Worm (Caenorhabditis elegans): ENCODE data around the gene F46H5.7.
A peak's percentile ranks its signal among the peaks of the same experiment; 100 is the strongest.

The F46H5.7 gene

DNA sequence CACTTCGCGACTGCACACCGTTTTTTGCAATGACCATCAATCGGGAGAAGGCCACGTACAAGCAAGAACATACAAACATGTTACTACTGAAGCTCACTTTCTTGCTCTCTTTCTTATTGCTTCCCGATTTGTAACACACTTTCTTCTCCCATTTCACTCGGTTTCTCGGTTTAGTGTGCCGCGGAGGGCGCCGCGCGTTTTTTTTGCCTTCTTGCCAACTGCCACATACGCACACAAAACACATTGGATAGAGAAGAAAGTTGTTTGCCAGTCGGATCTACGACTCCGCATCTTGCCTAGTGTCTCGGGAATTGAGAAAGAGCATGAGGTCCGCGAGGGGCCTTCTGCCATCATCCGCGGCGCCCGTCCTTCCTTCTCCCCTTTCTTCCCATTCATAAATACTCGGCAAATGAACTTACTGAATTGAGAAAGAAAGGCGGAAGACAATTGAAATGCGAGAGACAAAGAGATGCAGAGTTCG lies 8.0 kb downstream of the F46H5.7 start (continued):
- TF ChIP-seq nhr-6 (tag; optimal IDR thresholded peaks at IDR 0.05), result no peak
- no peak for TF ChIP-seq egl-27 (tag; optimal IDR thresholded peaks at IDR 0.05)
- no peak for TF ChIP-seq alr-1 (tag; optimal IDR thresholded peaks at IDR 0.05)
- TF ChIP-seq unc-39 (tag; optimal IDR thresholded peaks at IDR 0.05), result peak; percentile 94
- no peak for TF ChIP-seq mdl-1 (tag; optimal IDR thresholded peaks at IDR 0.05)
- TF ChIP-seq F13H6.1 (tag; optimal IDR thresholded peaks at IDR 0.05), result peak; percentile 95

- no peak for TF ChIP-seq ZK546.5 (tag; optimal IDR thresholded peaks at IDR 0.05)
- TF ChIP-seq mdl-1 (tag; optimal IDR thresholded peaks at IDR 0.05), result no peak
- TF ChIP-seq nhr-237 (tag; optimal IDR thresholded peaks at IDR 0.05), result no peak
- no peak for TF ChIP-seq ceh-82 (tag; optimal IDR thresholded peaks at IDR 0.05)
- TF ChIP-seq lin-13 (GFP tag; optimal IDR thresholded peaks at IDR 0.05), result no peak
- no peak for TF ChIP-seq ztf-11 (tag; optimal IDR thresholded peaks at IDR 0.05)
- no peak for TF ChIP-seq sma-9 (GFP tag; optimal IDR thresholded peaks at IDR 0.05)
- no peak for TF ChIP-seq sma-9 (tag; optimal IDR thresholded peaks at IDR 0.05)
- TF ChIP-seq fos-1 (tag; optimal IDR thresholded peaks at IDR 0.05), result no peak
- no peak for TF ChIP-seq alr-1 (tag; optimal IDR thresholded peaks at IDR 0.05)
- no peak for TF ChIP-seq R02D3.7 (tag; optimal IDR thresholded peaks at IDR 0.05)
- TF ChIP-seq mab-5 (tag; optimal IDR thresholded peaks at IDR 0.05), result no peak
- TF ChIP-seq ama-1 (optimal IDR thresholded peaks at IDR 0.05), result no peak
- TF ChIP-seq ceh-16 (tag; optimal IDR thresholded peaks at IDR 0.05), result no peak
- TF ChIP-seq zag-1 (tag; optimal IDR thresholded peaks at IDR 0.05), result no peak
Observed at ce11 chrX:7234074-7234453, 8.7 kb downstream of the F46H5.7 start.

DNA sequence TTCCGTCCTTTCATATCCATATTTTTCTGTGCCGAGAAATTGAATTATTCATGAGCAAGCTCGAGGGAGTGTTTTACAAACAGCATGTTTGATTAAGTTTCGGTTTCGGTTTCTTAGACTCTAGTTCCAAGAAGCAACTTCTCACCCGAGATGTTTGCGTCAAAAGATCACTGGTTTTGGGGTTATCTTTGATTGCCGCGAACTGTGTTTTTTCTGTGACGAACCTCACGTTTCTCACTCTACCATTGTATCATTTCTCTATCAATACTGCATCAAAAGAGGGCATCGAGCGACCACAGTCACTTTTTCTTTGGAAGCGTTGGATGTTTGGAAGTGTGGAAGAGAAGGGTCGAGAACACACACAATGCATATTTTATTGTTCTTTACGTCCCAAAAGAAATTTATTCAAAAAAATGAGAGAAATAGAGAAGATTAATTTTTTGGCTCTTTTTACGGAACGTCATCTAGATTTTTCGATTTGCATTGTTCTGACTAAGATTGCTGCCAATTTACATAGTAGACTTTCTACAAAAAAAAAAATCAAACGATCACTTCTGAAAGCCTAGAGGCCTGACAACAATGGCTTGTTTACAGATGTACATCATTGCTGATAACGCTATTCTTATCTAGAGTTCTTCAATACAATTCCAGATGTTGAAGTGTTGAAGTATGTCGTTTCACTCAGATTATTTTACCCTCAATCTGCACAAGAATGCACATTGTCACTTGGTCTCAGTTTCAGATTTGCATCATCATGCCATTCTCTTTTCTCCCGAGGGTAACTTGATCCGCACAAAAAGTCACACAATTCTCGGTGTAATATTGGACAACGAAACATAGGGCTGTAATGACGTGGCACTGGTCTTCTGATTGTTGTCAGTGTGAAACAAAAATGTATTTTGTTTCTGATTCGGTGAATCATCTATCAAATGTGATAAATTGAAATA lies 9.4 kb downstream of the F46H5.7 start:
- peak; percentile 93 for TF ChIP-seq nhr-129 (tag; optimal IDR thresholded peaks at IDR 0.05)
- peak; percentile 52 for TF ChIP-seq sma-9 (GFP tag; optimal IDR thresholded peaks at IDR 0.05)
- no peak for TF ChIP-seq sma-9 (tag; optimal IDR thresholded peaks at IDR 0.05)
- peak; percentile 70 for TF ChIP-seq crh-2 (tag; optimal IDR thresholded peaks at IDR 0.05)
- TF ChIP-seq nhr-21 (tag; optimal IDR thresholded peaks at IDR 0.05), result peak; percentile 6
- peak; percentile 50 for TF ChIP-seq F13H6.1 (tag; optimal IDR thresholded peaks at IDR 0.05)
- TF ChIP-seq lin-13 (GFP tag; optimal IDR thresholded peaks at IDR 0.05), result peak; percentile 15
- no peak for TF ChIP-seq dmd-4 (tag; optimal IDR thresholded peaks at IDR 0.05)
- TF ChIP-seq peb-1 (tag; optimal IDR thresholded peaks at IDR 0.05), result no peak
- TF ChIP-seq fos-1 (tag; optimal IDR thresholded peaks at IDR 0.05), result peak; percentile 32
- peak; percentile 16 for TF ChIP-seq unc-55 (GFP tag; optimal IDR thresholded peaks at IDR 0.05)

DNA sequence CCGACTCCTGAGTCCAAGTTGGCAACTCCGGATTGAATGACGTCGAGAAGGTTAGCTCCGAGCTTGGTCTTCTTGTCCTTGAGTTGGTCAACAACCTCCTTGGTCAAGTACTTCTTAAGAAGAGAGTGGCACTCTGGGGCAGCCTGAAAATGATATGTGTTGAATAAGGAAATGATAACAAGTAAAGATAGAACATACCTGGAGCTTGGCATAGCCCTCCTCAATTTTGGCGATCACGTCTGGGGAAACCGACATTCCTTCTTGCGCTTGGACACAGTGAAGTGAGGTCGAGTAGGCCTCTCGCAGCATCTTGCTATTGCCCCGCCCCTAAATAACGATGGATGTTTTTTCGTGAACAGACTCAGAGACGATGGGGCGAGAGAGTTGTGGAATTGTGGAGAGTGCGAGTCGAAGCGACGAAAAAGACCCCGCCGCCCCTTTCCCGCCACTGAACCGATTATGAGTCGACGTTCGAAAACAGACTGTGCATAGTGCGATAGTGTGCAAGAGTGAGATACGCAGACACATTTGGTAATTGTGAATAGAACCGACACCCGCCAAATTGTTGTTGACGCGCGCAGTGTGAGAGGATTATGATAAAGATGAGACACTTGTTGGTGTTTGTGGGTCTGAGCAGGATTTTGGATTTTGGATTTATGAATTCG lies 10.5 kb downstream of the F46H5.7 start:
- TF ChIP-seq fos-1 (tag; optimal IDR thresholded peaks at IDR 0.05) (peak; percentile 54), unc-55 (GFP tag; optimal IDR thresholded peaks at IDR 0.05) (peak; percentile 21), ztf-4 (tag; optimal IDR thresholded peaks at IDR 0.05) (peak; percentile 0), crh-2 (tag; optimal IDR thresholded peaks at IDR 0.05) (peak; percentile 58), ztf-1 (GFP tag; conservative IDR thresholded peaks at IDR 0.05) (no peak), nhr-129 (tag; optimal IDR thresholded peaks at IDR 0.05) (peak; percentile 63), ama-1 (optimal IDR thresholded peaks at IDR 0.05) (peak; percentile 63), C34F6.9 (tag; optimal IDR thresholded peaks at IDR 0.05) (peak; percentile 39), sma-9 (GFP tag; optimal IDR thresholded peaks at IDR 0.05) (peak; percentile 45), sma-9 (tag; optimal IDR thresholded peaks at IDR 0.05) (no peak), mdl-1 (tag; optimal IDR thresholded peaks at IDR 0.05) (peak in 1 of 2 experiments; percentile 39), F13H6.1 (tag; optimal IDR thresholded peaks at IDR 0.05) (peak; percentile 63), nhr-25 (tag; optimal IDR thresholded peaks at IDR 0.05) (peak; percentile 23), unc-39 (tag; optimal IDR thresholded peaks at IDR 0.05) (no peak), elt-1 (tag; optimal IDR thresholded peaks at IDR 0.05) (no peak), lsy-2 (tag; optimal IDR thresholded peaks at IDR 0.05) (peak in 1 of 2 experiments; percentile 55), lin-11 (tag; optimal IDR thresholded peaks at IDR 0.05) (peak; percentile 9), ZK546.5 (tag; optimal IDR thresholded peaks at IDR 0.05) (no peak)

Measured in whole organism, L2 larva.